Fruit fly (Drosophila melanogaster): ENCODE measurements around the gene chas.
A peak's percentile ranks its signal among the peaks of the same experiment; 100 is the strongest.

Gene chas

dm6 chrX:17725937-17726489 lies 27.5 kb upstream of the chas start (continued):
- TF ChIP-seq hbn (GFP tag; IDR thresholded peaks at IDR 0.05; ENCODE audit: partially characterized antibody) = no peak
- no peak for TF ChIP-seq jigr1 (GFP tag; IDR thresholded peaks at IDR 0.05)
- no peak for TF ChIP-seq Mrtf (GFP tag; IDR thresholded peaks at IDR 0.05)
- no peak for TF ChIP-seq CG3281 (GFP tag; optimal IDR thresholded peaks at IDR 0.05)
- no peak for TF ChIP-seq HLH4C (GFP tag; IDR thresholded peaks at IDR 0.05; ENCODE audit: partially characterized antibody)
- TF ChIP-seq CG17385 (GFP tag; optimal IDR thresholded peaks at IDR 0.05) = no peak
- no peak for TF ChIP-seq Hr3 (GFP tag; optimal IDR thresholded peaks at IDR 0.05)
- TF ChIP-seq Hey (tag; optimal IDR thresholded peaks at IDR 0.05) = no peak
- TF ChIP-seq ERR (GFP tag; optimal IDR thresholded peaks at IDR 0.05) = no peak
- no peak for TF ChIP-seq tup (GFP tag; optimal IDR thresholded peaks at IDR 0.05)
- no peak for TF ChIP-seq CG10147 (GFP tag; optimal IDR thresholded peaks at IDR 0.05)
- no peak for TF ChIP-seq gsb-n (tag; optimal IDR thresholded peaks at IDR 0.05)
- TF ChIP-seq CG9876 (GFP tag; optimal IDR thresholded peaks at IDR 0.05) = no peak
- TF ChIP-seq nom (GFP tag; optimal IDR thresholded peaks at IDR 0.05) = peak; percentile 93
- TF ChIP-seq Taf1 (GFP tag; IDR thresholded peaks at IDR 0.05) = no peak
- TF ChIP-seq al (GFP tag; IDR thresholded peaks at IDR 0.05) = no peak
- no peak for TF ChIP-seq Lim3 (GFP tag; IDR thresholded peaks at IDR 0.05)
- TF ChIP-seq trem (tag; optimal IDR thresholded peaks at IDR 0.05) = no peak
- TF ChIP-seq pan (optimal IDR thresholded peaks at IDR 0.05) = no peak
- no peak for TF ChIP-seq pan (GFP tag; optimal IDR thresholded peaks at IDR 0.05 in 1 of 2, IDR thresholded peaks at IDR 0.05 in 1 of 2)
- TF ChIP-seq cwo (GFP tag; optimal IDR thresholded peaks at IDR 0.05) = no peak
- TF ChIP-seq CG31365 (tag; optimal IDR thresholded peaks at IDR 0.05) = no peak
- no peak for TF ChIP-seq CG1832 (GFP tag; optimal IDR thresholded peaks at IDR 0.05)
- no peak for TF ChIP-seq CG6854 (GFP tag; optimal IDR thresholded peaks at IDR 0.05)
- TF ChIP-seq Doc3 (GFP tag; IDR thresholded peaks at IDR 0.05; ENCODE audit: partially characterized antibody) = no peak
- TF ChIP-seq crol (GFP tag; IDR thresholded peaks at IDR 0.05) = peak; percentile 89
- no peak for TF ChIP-seq ssp (GFP tag; IDR thresholded peaks at IDR 0.05)
- no peak for TF ChIP-seq ci (GFP tag; IDR thresholded peaks at IDR 0.05)

dm6 chrX:17724288-17724914 lies 25.9 kb upstream of the chas start:
- TF ChIP-seq oc (tag; optimal IDR thresholded peaks at IDR 0.05) (peak; percentile 67), CG18619 (GFP tag; optimal IDR thresholded peaks at IDR 0.05) (no peak), sc (optimal IDR thresholded peaks at IDR 0.05) (no peak), sc (GFP tag; optimal IDR thresholded peaks at IDR 0.05) (no peak), CG7357 (GFP tag; IDR thresholded peaks at IDR 0.05) (no peak), Awh (GFP tag; IDR thresholded peaks at IDR 0.05) (no peak), sens (GFP tag) (peak; percentile 54), CG11504 (tag; optimal IDR thresholded peaks at IDR 0.05) (peak; percentile 1), CG10431 (GFP tag; optimal IDR thresholded peaks at IDR 0.05) (no peak), dmrt11E (tag; optimal IDR thresholded peaks at IDR 0.05) (no peak), phol (tag; optimal IDR thresholded peaks at IDR 0.05) (peak; percentile 1), crol (GFP tag; IDR thresholded peaks at IDR 0.05) (peak; percentile 51), CG9437 (GFP tag; optimal IDR thresholded peaks at IDR 0.05) (no peak), CG9215 (GFP tag; IDR thresholded peaks at IDR 0.05) (no peak), kni (GFP tag; optimal IDR thresholded peaks at IDR 0.05) (peak; percentile 8), Drgx (GFP tag; IDR thresholded peaks at IDR 0.05) (peak; percentile 50), bowl (GFP tag; IDR thresholded peaks at IDR 0.05) (no peak), Lhr (GFP tag; optimal IDR thresholded peaks at IDR 0.05) (no peak), dmrt99B (tag; optimal IDR thresholded peaks at IDR 0.05) (peak; percentile 11), gem (tag; optimal IDR thresholded peaks at IDR 0.05) (peak; percentile 33), Med (GFP tag) (peak; percentile 22), mirr (GFP tag; optimal IDR thresholded peaks at IDR 0.05) (no peak), CG2712 (tag; optimal IDR thresholded peaks at IDR 0.05) (peak; percentile 5), Sox102F (GFP tag; optimal IDR thresholded peaks at IDR 0.05) (peak; percentile 3)

Measured in whole organism, embryonic.